Worm (Caenorhabditis elegans) whole organism, L4 larva: ENCODE data around the gene nspe-7.

ENCODE experiments used
- D1046.2 ChIP-seq: fragments of 200-800 bp; sonication (Bioruptor generic); IDR thresholded peaks from 2 replicates; pipeline ENCODE4 v1.3.6; 2022; ENCODE audit warnings: missing genetic modification characterization, missing compliant biosample characterization
- F10B5.3 ChIP-seq: sonication (generic microtip); optimal IDR thresholded peaks from 2 replicates; lab custom pipeline; 2016; ENCODE audit warnings: mild to moderate bottlenecking, missing genetic modification characterization, missing compliant biosample characterization
- T26A8.4 ChIP-seq: fragments of 200-800 bp; sonication (Bioruptor generic); IDR thresholded peaks from 2 replicates; pipeline ENCODE4 v1.3.6; 2022; ENCODE audit warnings: missing genetic modification characterization, missing compliant biosample characterization
- Y75B8A.6 ChIP-seq: fragments of 200-800 bp; sonication (Bioruptor generic); IDR thresholded peaks from 2 replicates; pipeline ENCODE4 v1.3.6; 2022; ENCODE audit warnings: missing genetic modification reagents, missing genetic modification characterization, missing compliant biosample characterization
- ZK337.2 ChIP-seq: fragments of 200-800 bp; sonication (Bioruptor generic); IDR thresholded peaks from 2 replicates; pipeline ENCODE4 v1.3.6; 2022; ENCODE audit warnings: missing genetic modification reagents, missing genetic modification characterization, missing compliant biosample characterization
- aha-1 ChIP-seq: fragments of 150-350 bp; peaks from one replicate; lab custom pipeline; 2014; ENCODE audit warnings: missing biosample characterization, missing genetic modification characterization
- aly-2 ChIP-seq: sonication (generic microtip); optimal IDR thresholded peaks from 2 replicates; lab custom pipeline; 2018; ENCODE audit warnings: missing biosample characterization, missing genetic modification characterization
- ceh-20 ChIP-seq: fragments of 200-800 bp; sonication (Bioruptor generic); IDR thresholded peaks from 2 replicates; pipeline ENCODE4 v1.3.6; 2022; ENCODE audit warnings: missing genetic modification reagents, missing genetic modification characterization, missing compliant biosample characterization
- ceh-32 ChIP-seq: sonication (generic microtip); optimal IDR thresholded peaks from 2 replicates; lab custom pipeline; 2016; ENCODE audit warnings: mild to moderate bottlenecking, missing genetic modification characterization, missing compliant biosample characterization; ENCODE audit not compliant: poor library complexity
- ceh-62 ChIP-seq: sonication (generic microtip); optimal IDR thresholded peaks from 2 replicates; lab custom pipeline; 2017; ENCODE audit warnings: missing biosample characterization, missing genetic modification characterization
- ceh-82 ChIP-seq: sonication (generic microtip); optimal IDR thresholded peaks from 2 replicates; lab custom pipeline; 2017; ENCODE audit warnings: missing biosample characterization, missing genetic modification characterization
- dmd-6 ChIP-seq: fragments of 200-800 bp; sonication (Bioruptor generic); IDR thresholded peaks from 2 replicates; pipeline ENCODE4 v1.3.6; 2022; ENCODE audit warnings: missing genetic modification reagents, missing genetic modification characterization, missing compliant biosample characterization
- dpl-1 ChIP-seq: fragments of 150-350 bp; optimal IDR thresholded peaks from 2 replicates; lab custom pipeline; 2014; ENCODE audit warnings: missing biosample characterization, missing genetic modification reagents, missing genetic modification characterization
- dve-1 ChIP-seq: sonication (generic microtip); optimal IDR thresholded peaks from 2 replicates; lab custom pipeline; 2017; ENCODE audit warnings: antibody characterized with exemption, mild to moderate bottlenecking, missing genetic modification characterization, missing compliant biosample characterization; ENCODE audit not compliant: insufficient read depth
- fkh-10 ChIP-seq: fragments of 150-350 bp; optimal IDR thresholded peaks from 2 replicates; lab custom pipeline; 2014; ENCODE audit warnings: missing biosample characterization, missing genetic modification reagents, missing genetic modification characterization
- fos-1 ChIP-seq: fragments of 150-350 bp; optimal IDR thresholded peaks from 2 replicates; lab custom pipeline; 2014; ENCODE audit warnings: missing biosample characterization, missing genetic modification characterization
- hif-1 ChIP-seq, 2 experiments: sonication (generic microtip); optimal IDR thresholded peaks; 2 replicates each; lab custom pipeline; 2016 to 2017; ENCODE audit warnings: missing compliant biosample characterization in 2 of 2, missing genetic modification characterization in 2 of 2, missing genetic modification reagents in 2 of 2, missing genotype in 2 of 2, mild to moderate bottlenecking in 1 of 2
- hlh-11 ChIP-seq: fragments of 200-800 bp; sonication (Bioruptor generic); optimal IDR thresholded peaks from 2 replicates; lab custom pipeline; 2018; ENCODE audit warnings: mild to moderate bottlenecking, missing genetic modification characterization, missing compliant biosample characterization
- hlh-30 ChIP-seq: sonication (generic microtip); optimal IDR thresholded peaks from 2 replicates; lab custom pipeline; 2017; ENCODE audit warnings: antibody characterized with exemption, mild to moderate bottlenecking, missing genetic modification characterization, missing compliant biosample characterization; ENCODE audit not compliant: insufficient read depth
- lim-7 ChIP-seq: fragments of 200-800 bp; sonication (Bioruptor generic); IDR thresholded peaks from 2 replicates; pipeline ENCODE4 v1.3.6; 2022; ENCODE audit warnings: missing genetic modification characterization, missing compliant biosample characterization
- lin-1 ChIP-seq: fragments of 200-800 bp; sonication (Bioruptor generic); IDR thresholded peaks from 2 replicates; pipeline ENCODE4 v1.3.6; 2022; ENCODE audit warnings: missing genetic modification reagents, missing genetic modification characterization, missing compliant biosample characterization
- lin-13 ChIP-seq: fragments of 150-350 bp; optimal IDR thresholded peaks from 2 replicates; lab custom pipeline; 2014; ENCODE audit warnings: missing biosample characterization, missing genetic modification reagents, missing genetic modification characterization
- lin-29 ChIP-seq: fragments of 200-800 bp; sonication (Bioruptor generic); IDR thresholded peaks from 2 replicates; pipeline ENCODE4 v1.3.6; 2022; ENCODE audit warnings: missing genetic modification reagents, missing genetic modification characterization, missing compliant biosample characterization
- lin-38 ChIP-seq: fragments of 200-800 bp; sonication (Bioruptor generic); IDR thresholded peaks from 2 replicates; pipeline ENCODE4 v1.3.6; 2022; ENCODE audit warnings: missing genetic modification reagents, missing genetic modification characterization, missing compliant biosample characterization
- mdl-1 ChIP-seq, 2 experiments: fragments of 150-350 bp in 1 of 2; sonication (generic microtip) in 1 of 2; optimal IDR thresholded peaks; 2 replicates each; lab custom pipeline; 2014 to 2017; ENCODE audit warnings: missing biosample characterization in 2 of 2, missing genetic modification characterization in 2 of 2
- mxl-2 ChIP-seq: fragments of 200-800 bp; sonication (Bioruptor generic); conservative IDR thresholded peaks from 2 replicates; pipeline ENCODE4 v1.3.6; 2022; ENCODE audit warnings: missing genetic modification reagents, missing genetic modification characterization, missing compliant biosample characterization
- mxl-3 ChIP-seq: fragments of 200-800 bp; sonication (Bioruptor generic); optimal IDR thresholded peaks from 2 replicates; lab custom pipeline; 2018; ENCODE audit warnings: mild to moderate bottlenecking, missing genetic modification characterization, missing compliant biosample characterization
- nhr-10 ChIP-seq: fragments of 150-350 bp; optimal IDR thresholded peaks from 2 replicates; lab custom pipeline; 2014; ENCODE audit warnings: missing biosample characterization, missing genetic modification characterization
- nhr-102 ChIP-seq: sonication (generic microtip); optimal IDR thresholded peaks from 2 replicates; lab custom pipeline; 2016; ENCODE audit warnings: mild to moderate bottlenecking, missing genetic modification characterization, moderate library complexity, missing compliant biosample characterization
- nhr-111 ChIP-seq: fragments of 200-800 bp; sonication (Bioruptor generic); optimal IDR thresholded peaks from 2 replicates; lab custom pipeline; 2018; ENCODE audit warnings: mild to moderate bottlenecking, missing genetic modification characterization, missing compliant biosample characterization
- nhr-237 ChIP-seq: sonication (generic microtip); optimal IDR thresholded peaks from 2 replicates; lab custom pipeline; 2017; ENCODE audit warnings: missing biosample characterization, missing genetic modification characterization
- nhr-25 ChIP-seq: sonication (generic microtip); optimal IDR thresholded peaks from 2 replicates; lab custom pipeline; 2017; ENCODE audit warnings: missing genetic modification characterization, mild to moderate bottlenecking, missing compliant biosample characterization, antibody characterized with exemption, moderate library complexity, borderline replicate concordance; ENCODE audit not compliant: insufficient read depth
- nhr-28 ChIP-seq: fragments of 150-350 bp; optimal IDR thresholded peaks from 2 replicates; lab custom pipeline; 2014; ENCODE audit warnings: missing biosample characterization, missing genetic modification characterization
- nhr-42 ChIP-seq: fragments of 200-800 bp; sonication (Bioruptor generic); IDR thresholded peaks from 2 replicates; pipeline ENCODE4 v1.3.6; 2022; ENCODE audit warnings: missing genetic modification characterization, missing compliant biosample characterization
- nhr-77 ChIP-seq: fragments of 150-350 bp; optimal IDR thresholded peaks from 2 replicates; lab custom pipeline; 2014; ENCODE audit warnings: missing biosample characterization, missing genetic modification characterization
- set-16 ChIP-seq: fragments of 200-800 bp; sonication (Bioruptor generic); IDR thresholded peaks from 2 replicates; pipeline ENCODE4 v1.3.6; 2022; ENCODE audit warnings: missing genetic modification reagents, missing genetic modification characterization, missing compliant biosample characterization
- spr-1 ChIP-seq: sonication (generic microtip); optimal IDR thresholded peaks from 2 replicates; lab custom pipeline; 2016; ENCODE audit warnings: mild to moderate bottlenecking, missing genetic modification characterization, missing compliant biosample characterization
- tra-1 ChIP-seq: fragments of 200-800 bp; sonication (Bioruptor generic); IDR thresholded peaks from 2 replicates; pipeline ENCODE4 v1.3.6; 2022; ENCODE audit warnings: missing genetic modification reagents, missing genetic modification characterization, missing compliant biosample characterization
- unc-130 ChIP-seq: sonication (generic microtip); optimal IDR thresholded peaks from 2 replicates; lab custom pipeline; 2016; ENCODE audit warnings: missing genetic modification reagents, missing genetic modification characterization, missing compliant biosample characterization
- unc-62 ChIP-seq, 3 experiments: fragments of 150-350 bp in 1 of 3; sonication (generic microtip); optimal IDR thresholded peaks in 2 of 3; peaks in 1 of 3; 1 replicate in 1 of 3; 2 replicates in 2 of 3; lab custom pipeline; 2014 to 2017; ENCODE audit warnings: missing biosample characterization in 3 of 3, missing genetic modification characterization in 3 of 3, missing genetic modification reagents in 3 of 3, missing genotype in 1 of 3
- zip-2 ChIP-seq: fragments of 150-350 bp; optimal IDR thresholded peaks from 2 replicates; lab custom pipeline; 2014; ENCODE audit warnings: missing biosample characterization, missing genetic modification characterization
- ztf-7 ChIP-seq: fragments of 150-350 bp; optimal IDR thresholded peaks from 2 replicates; lab custom pipeline; 2014; ENCODE audit warnings: missing biosample characterization, missing genetic modification characterization

Gene nspe-7

DNA sequence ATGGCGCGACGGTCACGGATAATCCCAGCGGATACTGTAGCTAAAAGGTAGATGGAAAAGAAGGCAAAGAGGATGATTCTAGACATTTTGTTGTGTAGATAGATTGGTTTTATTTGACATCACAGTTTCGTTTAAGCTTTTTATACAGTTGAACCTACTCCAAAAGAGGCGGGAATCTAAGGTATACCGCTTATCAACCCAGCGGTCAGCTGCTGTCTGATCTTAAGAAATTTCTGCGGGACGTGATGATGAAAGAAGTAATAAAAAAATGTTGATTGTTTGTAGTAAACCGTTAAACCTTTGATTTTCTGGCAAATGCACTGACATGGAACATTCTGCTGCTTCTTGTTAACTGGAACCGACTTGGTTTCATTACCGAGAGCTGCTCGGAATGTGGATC, 10.9 kb upstream of the nspe-7 start, which contains the start of gene nspe-6:
TSS of gene nspe-6 (minus strand) at position 101 of the 400 bp plus-strand sequence.
- TF ChIP-seq aha-1 (peak; percentile 10), nhr-77 (tag; lab: Kevin White, UChicago) (no peak)
- TF ChIP-seq, all 104 proteins: peak for 1

DNA sequence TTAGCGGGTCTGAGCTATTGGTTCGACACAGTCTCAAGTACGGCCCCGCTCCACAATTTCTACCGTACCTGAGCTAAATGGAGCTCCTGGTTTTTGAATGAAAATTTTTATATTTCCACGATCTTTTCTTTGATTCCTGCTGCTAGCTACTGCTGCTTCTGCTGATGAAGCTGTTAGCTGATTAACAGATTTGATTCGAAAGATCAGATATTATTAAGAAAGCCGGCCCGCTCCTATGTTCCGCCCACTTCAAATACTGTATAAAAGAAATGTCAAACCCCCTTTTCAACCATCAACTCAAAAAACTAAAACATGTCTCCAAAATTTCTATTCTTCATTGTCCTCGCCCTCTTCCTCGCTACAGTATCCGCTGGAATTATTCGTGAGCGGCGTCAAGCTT, 9.4 kb upstream of the nspe-7 start, which contains the start of gene nspe-3:
TSS of gene nspe-3 (plus strand) at position 301 of the 400 bp plus-strand sequence.
- no peak for TF ChIP-seq unc-130 (GFP tag; lab: Kevin White, UChicago)
- TF ChIP-seq zip-2 (tag; lab: Kevin White, UChicago), result no peak
- no peak for TF ChIP-seq hif-1 (tag; optimal IDR thresholded peaks at IDR 0.05; lab: Kevin White, UChicago)
- TF ChIP-seq fkh-10 (GFP tag; lab: Kevin White, UChicago), result no peak
- no peak for TF ChIP-seq lim-7 (GFP tag; lab: Robert Waterston, UW)
- TF ChIP-seq mxl-2 (GFP tag; lab: Robert Waterston, UW), result no peak
- TF ChIP-seq ceh-62 (tag; lab: Kevin White, UChicago), result no peak
- no peak for TF ChIP-seq nhr-237 (tag; lab: Kevin White, UChicago)
- no peak for TF ChIP-seq ZK337.2 (GFP tag; lab: Robert Waterston, UW)
- TF ChIP-seq ceh-32 (tag; lab: Kevin White, UChicago), result no peak
- no peak for TF ChIP-seq lin-1
- TF ChIP-seq dmd-6 (GFP tag; lab: Robert Waterston, UW), result no peak
- no peak for TF ChIP-seq spr-1 (tag; lab: Kevin White, UChicago)
- no peak for TF ChIP-seq fos-1
- TF ChIP-seq dpl-1 (GFP tag; lab: Kevin White, UChicago), result no peak
- no peak for TF ChIP-seq nhr-42 (GFP tag; lab: Robert Waterston, UW)
- no peak for TF ChIP-seq aly-2 (tag; lab: Kevin White, UChicago)
- no peak for TF ChIP-seq nhr-25 (tag; lab: Kevin White, UChicago)
- TF ChIP-seq mxl-3 (GFP tag; lab: Kevin White, UChicago), result no peak

DNA sequence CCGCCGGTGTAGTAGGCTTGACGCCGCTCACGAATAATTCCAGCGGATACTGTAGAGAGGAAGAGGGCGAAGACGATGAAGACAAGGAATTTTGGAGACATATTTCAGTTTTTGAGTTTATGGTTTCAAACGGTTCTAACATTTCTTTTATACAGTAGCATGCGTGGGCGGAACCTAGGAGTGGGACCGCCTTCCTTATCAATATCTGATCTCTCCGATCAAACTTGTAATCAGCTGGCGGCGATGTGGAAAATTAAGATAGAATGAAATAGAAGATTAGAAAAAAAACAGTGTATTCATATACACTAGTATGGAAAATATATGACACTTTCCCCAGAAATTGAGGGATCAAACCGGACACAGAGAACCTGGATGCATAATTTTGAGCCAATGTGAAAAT, 7.7 kb upstream of the nspe-7 start, which contains the start of gene nspe-2:
TSS of gene nspe-2 (minus strand) at position 101 of the 400 bp plus-strand sequence.
- TF ChIP-seq lin-1 (no peak), unc-62 (GFP tag; optimal IDR thresholded peaks at IDR 0.05 in 1 of 2; lab: Kevin White, UChicago) (peak in 1 of 2 experiments; percentile 46), unc-62 (tag; optimal IDR thresholded peaks at IDR 0.05; lab: Kevin White, UChicago) (no peak), lin-38 (GFP tag; lab: Robert Waterston, UW) (no peak), lin-29 (GFP tag; lab: Robert Waterston, UW) (no peak), fkh-10 (GFP tag; lab: Kevin White, UChicago) (no peak)

DNA sequence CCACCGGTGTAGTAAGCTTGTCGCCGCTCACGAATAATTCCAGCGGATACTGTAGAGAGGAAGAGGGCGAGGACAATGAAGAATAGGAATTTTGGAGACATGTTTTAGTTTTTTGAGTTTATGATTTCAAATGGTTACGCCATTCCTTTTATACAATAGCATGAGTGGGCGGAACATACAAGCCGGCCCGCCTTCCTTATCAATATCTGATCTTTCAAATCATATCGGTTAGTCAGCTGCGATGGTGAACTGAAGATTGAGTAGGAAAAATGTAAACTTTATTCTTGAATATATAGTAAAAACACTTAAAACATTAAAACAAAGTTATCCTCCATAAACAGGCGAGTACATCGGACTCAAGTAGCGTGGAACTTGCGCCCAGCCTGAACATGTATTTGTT, 6.2 kb upstream of the nspe-7 start, which contains the start of gene nspe-1:
TSS of gene nspe-1 (minus strand) at position 101 of the 400 bp plus-strand sequence.
- TF ChIP-seq D1046.2 (GFP tag; lab: Robert Waterston, UW) (no peak), ceh-82 (tag; lab: Kevin White, UChicago) (no peak), F10B5.3 (no peak), nhr-102 (tag; lab: Kevin White, UChicago) (no peak), Y75B8A.6 (GFP tag; lab: Robert Waterston, UW) (no peak)
- TF ChIP-seq, all 104 proteins: peak for 0

DNA sequence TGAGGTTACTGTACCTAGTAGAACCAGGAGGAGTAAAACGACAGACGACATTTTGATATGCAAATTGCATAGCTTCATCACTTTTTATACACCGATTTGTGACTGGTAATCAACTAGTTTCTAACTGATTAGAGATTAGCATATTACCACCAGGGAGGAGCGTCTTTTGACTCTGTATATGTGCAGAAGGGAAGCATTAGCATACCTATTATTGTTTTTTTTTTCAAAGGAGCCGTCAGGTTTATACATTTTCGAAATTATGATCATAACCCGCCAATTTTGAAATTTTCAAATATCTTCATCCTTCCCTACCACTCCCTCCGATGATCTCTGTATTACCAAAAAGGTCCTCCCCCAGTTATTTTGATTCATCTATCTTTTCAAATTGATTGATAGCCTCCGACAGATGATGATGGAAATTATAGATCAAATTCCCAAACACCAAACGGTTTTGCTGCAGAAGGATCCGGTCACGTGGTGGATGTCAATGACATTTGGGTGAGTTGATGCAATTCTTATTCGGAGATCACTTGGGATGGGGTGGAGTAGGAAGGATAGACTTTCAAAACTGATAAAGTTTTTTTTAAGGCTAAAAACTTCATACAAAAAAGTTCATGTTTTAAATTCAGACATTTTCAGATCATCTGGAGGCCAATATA, 5.0 kb upstream of the nspe-7 start, which contains the start of gene nspe-8:
TSS of gene nspe-8 (minus strand) at position 51 of the 659 bp plus-strand sequence.
- TF ChIP-seq nhr-28 (tag; lab: Kevin White, UChicago) (peak; percentile 79), dve-1 (tag; lab: Kevin White, UChicago) (no peak), ceh-20 (GFP tag; lab: Robert Waterston, UW) (peak; percentile 75), nhr-111 (GFP tag; lab: Kevin White, UChicago) (no peak), set-16 (no peak), mdl-1 (tag; optimal IDR thresholded peaks at IDR 0.05; lab: Kevin White, UChicago) (peak in 1 of 2 experiments; percentile 68), unc-62 (GFP tag; optimal IDR thresholded peaks at IDR 0.05 in 1 of 2; lab: Kevin White, UChicago) (peak in 1 of 2 experiments; percentile 76), unc-62 (tag; optimal IDR thresholded peaks at IDR 0.05; lab: Kevin White, UChicago) (no peak), lin-13 (no peak), aha-1 (peak; percentile 95), tra-1 (GFP tag; lab: Robert Waterston, UW) (no peak), hlh-30 (tag; lab: Kevin White, UChicago) (peak; percentile 43), nhr-10 (tag; lab: Kevin White, UChicago) (no peak), ztf-7 (no peak), T26A8.4 (GFP tag; lab: Robert Waterston, UW) (no peak), hlh-11 (peak; percentile 47)
